Worm (Caenorhabditis elegans): Measurements from ENCODE around the gene F31E8.4.

DNA sequence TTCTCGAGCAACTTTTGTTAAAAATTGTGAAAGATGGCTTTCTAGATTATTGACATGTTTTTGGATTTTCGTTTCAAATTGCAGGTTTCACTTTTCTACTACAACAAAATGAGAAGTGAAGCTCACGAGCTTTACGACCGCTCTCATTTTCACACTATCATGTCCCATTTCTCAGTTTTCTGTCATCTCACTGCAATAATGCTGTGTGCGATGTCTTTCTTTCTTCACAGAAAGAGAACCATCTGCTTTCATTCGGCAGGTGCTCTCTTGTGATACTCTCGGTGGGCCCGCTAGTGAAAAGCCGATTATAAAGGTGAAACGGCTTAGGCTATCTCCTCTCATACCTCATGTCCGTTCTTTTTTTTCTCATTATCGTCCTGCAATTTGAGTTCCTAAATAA, 43.3 kb upstream of the F31E8.4 start:
- TF ChIP-seq W03F9.2 (tag; optimal IDR thresholded peaks at IDR 0.05) (no peak), dao-5 (tag; optimal IDR thresholded peaks at IDR 0.05) (no peak)

All from whole organism, L4/young adult.